Fruit fly (Drosophila melanogaster): ENCODE results near the gene CG7255.

CG7255 gene

dm6 chr3L:15321001-15321438 lies 17.0 kb downstream of the CG7255 start (continued):
- no peak for TF ChIP-seq gcm2 (GFP tag; optimal IDR thresholded peaks at IDR 0.05)
- no peak for TF ChIP-seq CG8478 (optimal IDR thresholded peaks at IDR 0.05)
- no peak for TF ChIP-seq CG2129 (GFP tag; IDR thresholded peaks at IDR 0.05; ENCODE audit: partially characterized antibody)
- TF ChIP-seq disco-r (GFP tag; optimal IDR thresholded peaks at IDR 0.05) = no peak
- peak; percentile 72 for TF ChIP-seq CG16815 (GFP tag; optimal IDR thresholded peaks at IDR 0.05)
- no peak for TF ChIP-seq pb (GFP tag; optimal IDR thresholded peaks at IDR 0.05)
- no peak for TF ChIP-seq pita (GFP tag; optimal IDR thresholded peaks at IDR 0.05)
- TF ChIP-seq pum (GFP tag; optimal IDR thresholded peaks at IDR 0.05) = peak; percentile 34
- peak; percentile 76 for TF ChIP-seq Xrp1 (GFP tag; IDR thresholded peaks at IDR 0.05)
- TF ChIP-seq CG7556 (GFP tag; optimal IDR thresholded peaks at IDR 0.05) = peak; percentile 52
- no peak for TF ChIP-seq CTCF (GFP tag; optimal IDR thresholded peaks at IDR 0.05)
- no peak for TF ChIP-seq TFAM (GFP tag; optimal IDR thresholded peaks at IDR 0.05)
- no peak for TF ChIP-seq Nf-YA (GFP tag; IDR thresholded peaks at IDR 0.05)
- TF ChIP-seq zf30C (GFP tag; optimal IDR thresholded peaks at IDR 0.05) = peak; percentile 98
- TF ChIP-seq prd (optimal IDR thresholded peaks at IDR 0.05) = no peak
- TF ChIP-seq prd (GFP tag; IDR thresholded peaks at IDR 0.05) = peak; percentile 79
- no peak for TF ChIP-seq CG10565 (GFP tag; optimal IDR thresholded peaks at IDR 0.05)
- TF ChIP-seq crp (GFP tag; optimal IDR thresholded peaks at IDR 0.05) = peak in 1 of 2 experiments; percentile 9
- TF ChIP-seq Doc2 (GFP tag; IDR thresholded peaks at IDR 0.05) = no peak
- TF ChIP-seq fd3F (GFP tag; optimal IDR thresholded peaks at IDR 0.05) = no peak
- TF ChIP-seq caup (GFP tag; optimal IDR thresholded peaks at IDR 0.05; ENCODE audit: severe bottlenecking) = no peak
- TF ChIP-seq CG30020 (tag; optimal IDR thresholded peaks at IDR 0.05) = no peak
- TF ChIP-seq bsh (GFP tag; optimal IDR thresholded peaks at IDR 0.05) = peak in 1 of 2 experiments; percentile 41
- no peak for TF ChIP-seq CG32532 (GFP tag; IDR thresholded peaks at IDR 0.05)
- no peak for TF ChIP-seq CG10321 (GFP tag; IDR thresholded peaks at IDR 0.05)
- TF ChIP-seq CG12236 (GFP tag; optimal IDR thresholded peaks at IDR 0.05) = no peak
- TF ChIP-seq CG4854 (GFP tag; optimal IDR thresholded peaks at IDR 0.05) = no peak
- TF ChIP-seq cg (GFP tag; optimal IDR thresholded peaks at IDR 0.05) = no peak
- TF ChIP-seq Stat92E (GFP tag; optimal IDR thresholded peaks at IDR 0.05) = no peak
- no peak for TF ChIP-seq C15 (GFP tag; IDR thresholded peaks at IDR 0.05)
- no peak for TF ChIP-seq chm (GFP tag; IDR thresholded peaks at IDR 0.05)
- no peak for TF ChIP-seq rib (GFP tag; IDR thresholded peaks at IDR 0.05)
- no peak for TF ChIP-seq CG17186 (GFP tag; optimal IDR thresholded peaks at IDR 0.05)
- TF ChIP-seq bowl (GFP tag; IDR thresholded peaks at IDR 0.05) = no peak
- TF ChIP-seq CG34224 (GFP tag; IDR thresholded peaks at IDR 0.05; ENCODE audit: partially characterized antibody) = no peak
- peak; percentile 67 for TF ChIP-seq phol (tag; optimal IDR thresholded peaks at IDR 0.05)
- TF ChIP-seq sug (tag; optimal IDR thresholded peaks at IDR 0.05) = no peak
- TF ChIP-seq CG17612 (GFP tag; IDR thresholded peaks at IDR 0.05) = no peak
- no peak for TF ChIP-seq Lim3 (GFP tag; IDR thresholded peaks at IDR 0.05)
- no peak for TF ChIP-seq HmgD (GFP tag; optimal IDR thresholded peaks at IDR 0.05)
- no peak for TF ChIP-seq CG14667 (GFP tag; IDR thresholded peaks at IDR 0.05)
- TF ChIP-seq tx (GFP tag; optimal IDR thresholded peaks at IDR 0.05) = no peak
- TF ChIP-seq CG15479 (GFP tag; optimal IDR thresholded peaks at IDR 0.05) = peak; percentile 5
- TF ChIP-seq CG7963 (GFP tag; IDR thresholded peaks at IDR 0.05; ENCODE audit: partially characterized antibody) = no peak
- no peak for TF ChIP-seq ttk (GFP tag; IDR thresholded peaks at IDR 0.05)
- TF ChIP-seq CG14965 (GFP tag; optimal IDR thresholded peaks at IDR 0.05; ENCODE audit: borderline replicate concordance) = no peak
- no peak for TF ChIP-seq NFAT (GFP tag; IDR thresholded peaks at IDR 0.05)
- no peak for TF ChIP-seq CG2875 (GFP tag; optimal IDR thresholded peaks at IDR 0.05)
- TF ChIP-seq Sox100B (GFP tag; optimal IDR thresholded peaks at IDR 0.05) = no peak
- TF ChIP-seq Dref (GFP tag; IDR thresholded peaks at IDR 0.05) = no peak
- no peak for TF ChIP-seq CG11247 (GFP tag; IDR thresholded peaks at IDR 0.05)
- TF ChIP-seq bcd (GFP tag; optimal IDR thresholded peaks at IDR 0.05) = no peak
- no peak for TF ChIP-seq crc (GFP tag; optimal IDR thresholded peaks at IDR 0.05)

All from whole organism, embryonic.